Fruit fly (Drosophila melanogaster): ENCODE results near the gene Cdk12.
A peak's percentile ranks its signal among the peaks of the same experiment; 100 is the strongest.

Cdk12 gene

dm6 chr3L:21501928-21502327, 14.2 kb upstream of the Cdk12 start (continued):
- TF ChIP-seq CG12744 (GFP tag; optimal IDR thresholded peaks at IDR 0.05) (no peak), HLH3B (GFP tag; IDR thresholded peaks at IDR 0.05) (peak; percentile 47; the same call in 1 of the 2 replicates), CG1603 (tag; optimal IDR thresholded peaks at IDR 0.05) (peak; percentile 15), Dad (GFP tag; optimal IDR thresholded peaks at IDR 0.05) (no peak), ci (GFP tag; IDR thresholded peaks at IDR 0.05) (0 out of 3 replicates have a peak, but pooled peaks have one; percentile 40), Hmr (GFP tag; optimal IDR thresholded peaks at IDR 0.05) (peak; percentile 36), CG9215 (GFP tag; IDR thresholded peaks at IDR 0.05) (no peak), exex (tag; optimal IDR thresholded peaks at IDR 0.05) (peak; percentile 51), onecut (GFP tag; IDR thresholded peaks at IDR 0.05) (no peak), phol (tag; optimal IDR thresholded peaks at IDR 0.05) (no peak), Xrp1 (GFP tag; IDR thresholded peaks at IDR 0.05) (peak; percentile 18; the same call in 1 of the 2 replicates), Ets65A (GFP tag) (peak; percentile 11), CG12236 (GFP tag; optimal IDR thresholded peaks at IDR 0.05) (no peak), CG12299 (tag; optimal IDR thresholded peaks at IDR 0.05) (no peak), Sry-δ (GFP tag; optimal IDR thresholded peaks at IDR 0.05) (no peak), CG11504 (tag; optimal IDR thresholded peaks at IDR 0.05) (peak; percentile 32), tgo (GFP tag; IDR thresholded peaks at IDR 0.05) (peak; percentile 35; the same call in 1 of the 3 replicates), CG10147 (GFP tag; optimal IDR thresholded peaks at IDR 0.05) (no peak), Six4 (GFP tag; optimal IDR thresholded peaks at IDR 0.05) (no peak), pfk (GFP tag; optimal IDR thresholded peaks at IDR 0.05) (no peak), bab2 (GFP tag; optimal IDR thresholded peaks at IDR 0.05) (no peak), BtbVII (GFP tag; optimal IDR thresholded peaks at IDR 0.05) (peak; percentile 5), CG18262 (tag; optimal IDR thresholded peaks at IDR 0.05) (peak; percentile 5), Side (GFP tag; optimal IDR thresholded peaks at IDR 0.05) (no peak), CG15514 (GFP tag; optimal IDR thresholded peaks at IDR 0.05) (peak; percentile 18), CG1647 (GFP tag; optimal IDR thresholded peaks at IDR 0.05) (no peak), Asciz (GFP tag; optimal IDR thresholded peaks at IDR 0.05) (peak; percentile 5), stc (GFP tag; IDR thresholded peaks at IDR 0.05) (peak; percentile 33; the same call in 1 of the 2 replicates), so (GFP tag; IDR thresholded peaks at IDR 0.05) (0 out of 3 replicates have a peak, but pooled peaks have one; percentile 8), CG9797 (GFP tag; optimal IDR thresholded peaks at IDR 0.05) (no peak), scrt (GFP tag; optimal IDR thresholded peaks at IDR 0.05) (no peak), sim (GFP tag; IDR thresholded peaks at IDR 0.05) (no peak), wdn (GFP tag; IDR thresholded peaks at IDR 0.05) (0 out of 2 replicates have a peak, but pooled peaks have one; percentile 42), CG13624 (GFP tag; optimal IDR thresholded peaks at IDR 0.05) (peak; percentile 9), Neu2 (GFP tag; optimal IDR thresholded peaks at IDR 0.05; ENCODE audit: borderline replicate concordance) (no peak), D19B (GFP tag; optimal IDR thresholded peaks at IDR 0.05) (peak; percentile 30), CG13424 (tag; optimal IDR thresholded peaks at IDR 0.05) (no peak), CG4707 (GFP tag; optimal IDR thresholded peaks at IDR 0.05) (no peak), lilli (GFP tag; optimal IDR thresholded peaks at IDR 0.05) (peak; percentile 25), sug (tag; optimal IDR thresholded peaks at IDR 0.05) (peak; percentile 61), dati (GFP tag; IDR thresholded peaks at IDR 0.05) (no peak), CG17359 (tag; optimal IDR thresholded peaks at IDR 0.05) (peak; percentile 40), unpg (GFP tag; optimal IDR thresholded peaks at IDR 0.05) (peak; percentile 5), hkb (optimal IDR thresholded peaks at IDR 0.05) (no peak), hkb (GFP tag; IDR thresholded peaks at IDR 0.05) (0 out of 2 replicates have a peak, but pooled peaks have one; percentile 50), CG15479 (GFP tag; optimal IDR thresholded peaks at IDR 0.05) (no peak), NK7.1 (GFP tag; optimal IDR thresholded peaks at IDR 0.05) (no peak), toy (GFP tag; IDR thresholded peaks at IDR 0.05) (0 out of 2 replicates have a peak, but pooled peaks have one; percentile 11), pros (GFP tag; optimal IDR thresholded peaks at IDR 0.05) (no peak), grn (GFP tag; optimal IDR thresholded peaks at IDR 0.05) (peak; percentile 75), Fer1 (GFP tag; optimal IDR thresholded peaks at IDR 0.05) (peak; percentile 2)

Measured in whole organism, embryonic.